Fruit fly (Drosophila melanogaster) whole organism, embryonic: Measurements from ENCODE around the gene CG43251.

Experiments
- Adf1 ChIP-seq: fragments of 200-800 bp; sonication (Bioruptor generic); IDR thresholded peaks from 2 replicates; pipeline ENCODE4 v1.3.6; 2022; ENCODE audit warnings: missing biosample characterization, missing genetic modification characterization
- Bdp1 ChIP-seq: fragments of 200-800 bp; sonication (Bioruptor generic); optimal IDR thresholded peaks from 3 replicates; lab custom pipeline; 2016; ENCODE audit warnings: missing biosample characterization, missing genetic modification characterization
- BtbVII ChIP-seq: fragments of 200-800 bp; sonication (Bioruptor generic); optimal IDR thresholded peaks from 3 replicates; lab custom pipeline; 2017; ENCODE audit warnings: missing biosample characterization, mild to moderate bottlenecking, missing genetic modification characterization
- CG11696 ChIP-seq: fragments of 200-800 bp; sonication (Bioruptor generic); IDR thresholded peaks from 2 replicates; pipeline ENCODE4 v1.3.6; 2022; ENCODE audit warnings: missing biosample characterization, missing genetic modification characterization
- CG12942 ChIP-seq: fragments of 200-800 bp; sonication (Bioruptor generic); optimal IDR thresholded peaks from 3 replicates; lab custom pipeline; 2016; ENCODE audit warnings: missing biosample characterization, missing genetic modification characterization
- CG1529 ChIP-seq: fragments of 200-800 bp; sonication (Bioruptor generic); optimal IDR thresholded peaks from 3 replicates; lab custom pipeline; 2018; ENCODE audit warnings: missing biosample characterization, missing genetic modification characterization
- CG17186 ChIP-seq: fragments of 200-800 bp; sonication (Bioruptor generic); optimal IDR thresholded peaks from 3 replicates; lab custom pipeline; 2017; ENCODE audit warnings: missing biosample characterization, missing genetic modification reagents, missing genetic modification characterization
- CG17359 ChIP-seq: fragments of 200-800 bp; sonication (Bioruptor generic); optimal IDR thresholded peaks from 3 replicates; lab custom pipeline; 2018; ENCODE audit warnings: missing biosample characterization, mild to moderate bottlenecking, missing genetic modification characterization, moderate library complexity
- CG17912 ChIP-seq: fragments of 200-800 bp; sonication (Bioruptor generic); optimal IDR thresholded peaks from 2 replicates; lab custom pipeline; 2018; ENCODE audit warnings: missing biosample characterization, mild to moderate bottlenecking, missing genetic modification characterization
- CG3407 ChIP-seq: fragments of 200-800 bp; sonication (Bioruptor generic); optimal IDR thresholded peaks from 2 replicates; lab custom pipeline; 2018; ENCODE audit warnings: missing biosample characterization, mild to moderate bottlenecking, missing genetic modification characterization
- CG4424 ChIP-seq: fragments of 200-800 bp; sonication (Bioruptor generic); optimal IDR thresholded peaks from 3 replicates; lab custom pipeline; 2016; ENCODE audit warnings: missing biosample characterization, missing genetic modification characterization
- CG6791 ChIP-seq: fragments of 200-800 bp; sonication (Bioruptor generic); IDR thresholded peaks from 3 replicates; pipeline ENCODE4 v1.3.6; 2022; ENCODE audit warnings: missing biosample characterization, missing genetic modification characterization; ENCODE audit not compliant: partially characterized antibody
- CG7928 ChIP-seq: fragments of 200-800 bp; sonication (Bioruptor generic); optimal IDR thresholded peaks from 2 replicates; lab custom pipeline; 2017; ENCODE audit warnings: missing biosample characterization, mild to moderate bottlenecking, missing genetic modification characterization
- Dip2 ChIP-seq: fragments of 200-800 bp; sonication (Bioruptor generic); IDR thresholded peaks from 2 replicates; pipeline ENCODE4 v1.3.6; 2022; ENCODE audit warnings: missing biosample characterization, missing genetic modification characterization
- Doc3 ChIP-seq: fragments of 200-800 bp; sonication (Bioruptor generic); IDR thresholded peaks from 3 replicates; pipeline ENCODE4 v1.3.6; 2022; ENCODE audit warnings: missing biosample characterization, missing genetic modification characterization; ENCODE audit not compliant: partially characterized antibody
- Fer1 ChIP-seq: fragments of 200-800 bp; sonication (Bioruptor generic); optimal IDR thresholded peaks from 2 replicates; lab custom pipeline; 2017; ENCODE audit warnings: missing biosample characterization, mild to moderate bottlenecking, missing genetic modification characterization
- H2.0 ChIP-seq: fragments of 200-800 bp; sonication (Bioruptor generic); IDR thresholded peaks from 2 replicates; pipeline ENCODE4 v1.3.6; 2022; ENCODE audit warnings: missing biosample characterization, missing genetic modification characterization
- HLH3B ChIP-seq: fragments of 200-800 bp; sonication (Bioruptor generic); IDR thresholded peaks from 2 replicates; pipeline ENCODE4 v1.3.6; 2022; ENCODE audit warnings: missing biosample characterization, missing genetic modification characterization
- HLH54F ChIP-seq: fragments of 200-800 bp; sonication (Bioruptor generic); optimal IDR thresholded peaks from 3 replicates; lab custom pipeline; 2016; ENCODE audit warnings: missing biosample characterization, missing genetic modification characterization
- Jarid2 ChIP-seq: fragments of 200-800 bp; sonication (Bioruptor generic); optimal IDR thresholded peaks from 3 replicates; lab custom pipeline; 2017; ENCODE audit warnings: mild to moderate bottlenecking, missing biosample characterization, missing genetic modification reagents, missing genetic modification characterization
- Lhr ChIP-seq: fragments of 200-800 bp; sonication (Bioruptor generic); optimal IDR thresholded peaks from 3 replicates; lab custom pipeline; 2017; ENCODE audit warnings: mild to moderate bottlenecking, missing biosample characterization, missing genetic modification reagents, missing genetic modification characterization
- Meics ChIP-seq: fragments of 200-800 bp; sonication (Bioruptor generic); optimal IDR thresholded peaks from 2 replicates; lab custom pipeline; 2017; ENCODE audit warnings: missing biosample characterization, mild to moderate bottlenecking, missing genetic modification characterization
- NFAT ChIP-seq: fragments of 200-800 bp; sonication (Bioruptor generic); IDR thresholded peaks from 2 replicates; pipeline ENCODE4 v1.3.6; 2022; ENCODE audit warnings: missing biosample characterization, missing genetic modification characterization
- Nf-YB ChIP-seq: fragments of 200-800 bp; sonication (Bioruptor generic); optimal IDR thresholded peaks from 3 replicates; lab custom pipeline; 2019; ENCODE audit warnings: missing biosample characterization, mild to moderate bottlenecking, missing genetic modification characterization, moderate library complexity
- Optix ChIP-seq: fragments of 200-800 bp; sonication (Bioruptor generic); IDR thresholded peaks from 3 replicates; pipeline ENCODE4 v1.3.6; 2022; ENCODE audit warnings: missing biosample characterization, missing genetic modification characterization
- Ravus ChIP-seq: fragments of 200-800 bp; sonication (Bioruptor generic); IDR thresholded peaks from 2 replicates; pipeline ENCODE4 v1.3.6; 2022; ENCODE audit warnings: missing biosample characterization, missing genetic modification characterization
- Sox102F ChIP-seq: fragments of 200-800 bp; sonication (Bioruptor generic); optimal IDR thresholded peaks from 2 replicates; lab custom pipeline; 2018; ENCODE audit warnings: missing biosample characterization, mild to moderate bottlenecking, missing genetic modification characterization, moderate library complexity
- al ChIP-seq: fragments of 200-800 bp; sonication (Bioruptor generic); IDR thresholded peaks from 2 replicates; pipeline ENCODE4 v1.3.6; 2022; ENCODE audit warnings: missing biosample characterization, missing genetic modification characterization
- bbx ChIP-seq: fragments of 200-800 bp; sonication (Bioruptor generic); IDR thresholded peaks from 2 replicates; pipeline ENCODE4 v1.3.6; 2022; ENCODE audit warnings: missing biosample characterization, missing genetic modification characterization; ENCODE audit not compliant: partially characterized antibody
- bcd ChIP-seq: fragments of 200-800 bp; sonication (Bioruptor generic); optimal IDR thresholded peaks from 2 replicates; lab custom pipeline; 2017; ENCODE audit warnings: missing biosample characterization, mild to moderate bottlenecking, missing genetic modification characterization
- disco-r ChIP-seq: fragments of 200-800 bp; sonication (Bioruptor generic); optimal IDR thresholded peaks from 2 replicates; lab custom pipeline; 2016; ENCODE audit warnings: missing biosample characterization, missing genetic modification characterization
- gcm2 ChIP-seq: fragments of 200-800 bp; sonication (Bioruptor generic); optimal IDR thresholded peaks from 2 replicates; lab custom pipeline; 2016; ENCODE audit warnings: missing biosample characterization, missing genetic modification characterization
- grau ChIP-seq: fragments of 200-800 bp; optimal IDR thresholded peaks from 3 replicates; lab custom pipeline; 2019; ENCODE audit warnings: missing biosample characterization, mild to moderate bottlenecking, missing genetic modification characterization, moderate library complexity
- gsb ChIP-seq: fragments of 200-800 bp; sonication (Bioruptor generic); IDR thresholded peaks from 2 replicates; pipeline ENCODE4 v1.3.6; 2022; ENCODE audit warnings: missing biosample characterization, missing genetic modification characterization
- jing ChIP-seq: fragments of 200-800 bp; sonication (Bioruptor generic); optimal IDR thresholded peaks from 2 replicates; lab custom pipeline; 2018; ENCODE audit warnings: missing biosample characterization, mild to moderate bottlenecking, missing genetic modification characterization
- kay ChIP-seq: fragments of 200-800 bp; sonication (Bioruptor generic); optimal IDR thresholded peaks from 2 replicates; lab custom pipeline; 2016; ENCODE audit warnings: missing biosample characterization, missing genetic modification characterization
- maf-S ChIP-seq: fragments of 200-800 bp; sonication (Bioruptor generic); optimal IDR thresholded peaks from 2 replicates; lab custom pipeline; 2016; ENCODE audit warnings: missing biosample characterization, missing genetic modification characterization
- nau ChIP-seq: fragments of 200-800 bp; sonication (Bioruptor generic); optimal IDR thresholded peaks from 3 replicates; lab custom pipeline; 2017; ENCODE audit warnings: missing biosample characterization, mild to moderate bottlenecking, missing genetic modification characterization, missing genetic modification reagents
- pb ChIP-seq: fragments of 200-800 bp; sonication (Bioruptor generic); optimal IDR thresholded peaks from 3 replicates; lab custom pipeline; 2016; ENCODE audit warnings: missing biosample characterization, missing genetic modification characterization
- ranshi ChIP-seq: fragments of 200-800 bp; sonication (Bioruptor generic); IDR thresholded peaks from 2 replicates; pipeline ENCODE4 v1.3.6; 2022; ENCODE audit warnings: missing biosample characterization, missing genetic modification characterization
- ro ChIP-seq: fragments of 200-800 bp; sonication (Bioruptor generic); IDR thresholded peaks from 2 replicates; pipeline ENCODE4 v1.3.6; 2022; ENCODE audit warnings: missing biosample characterization, missing genetic modification characterization
- scrt ChIP-seq: fragments of 200-800 bp; sonication (Bioruptor generic); optimal IDR thresholded peaks from 2 replicates; lab custom pipeline; 2018; ENCODE audit warnings: missing biosample characterization, mild to moderate bottlenecking, missing genetic modification characterization, moderate library complexity
- sd ChIP-seq: fragments of 200-800 bp; sonication (Bioruptor generic); optimal IDR thresholded peaks from 3 replicates; lab custom pipeline; 2018; ENCODE audit warnings: missing biosample characterization, mild to moderate bottlenecking, missing genetic modification characterization, moderate library complexity
- slbo ChIP-seq: fragments of 200-800 bp; sonication (Bioruptor generic); IDR thresholded peaks from 2 replicates; pipeline ENCODE4 v1.3.6; 2022; ENCODE audit warnings: missing biosample characterization, missing genetic modification characterization
- tap ChIP-seq: fragments of 200-800 bp; optimal IDR thresholded peaks from 3 replicates; lab custom pipeline; 2019; ENCODE audit warnings: missing biosample characterization, mild to moderate bottlenecking, missing genetic modification characterization, moderate library complexity
- tll ChIP-seq, 2 experiments: fragments of 200-800 bp in 1 of 2; fragments of >200 bp in 1 of 2; sonication (Bioruptor generic) in 1 of 2; optimal IDR thresholded peaks; 2 replicates each; lab custom pipeline; 2017 to 2019; ENCODE audit warnings: missing biosample characterization in 2 of 2, missing genetic modification characterization in 2 of 2, mild to moderate bottlenecking in 1 of 2, moderate library complexity in 1 of 2
- ttk ChIP-seq: fragments of 200-800 bp; sonication (Bioruptor generic); IDR thresholded peaks from 2 replicates; pipeline ENCODE4 v2.1.2; 2022; ENCODE audit warnings: missing biosample characterization, missing genetic modification characterization
- wdn ChIP-seq: fragments of 200-800 bp; sonication (Bioruptor generic); IDR thresholded peaks from 2 replicates; pipeline ENCODE4 v1.3.6; 2022; ENCODE audit warnings: missing biosample characterization, missing genetic modification characterization
- yki ChIP-seq: fragments of >200 bp; optimal IDR thresholded peaks from 3 replicates; lab custom pipeline; 2018
- zen2 ChIP-seq: fragments of 200-800 bp; sonication (Bioruptor generic); IDR thresholded peaks from 3 replicates; pipeline ENCODE4 v1.3.6; 2022; ENCODE audit warnings: missing biosample characterization, missing genetic modification characterization; ENCODE audit not compliant: partially characterized antibody
- zf30C ChIP-seq: fragments of 200-800 bp; sonication (Bioruptor generic); optimal IDR thresholded peaks from 3 replicates; lab custom pipeline; 2018; ENCODE audit warnings: missing biosample characterization, mild to moderate bottlenecking, missing genetic modification characterization

CG43251 gene

dm6 chr3L:20785742-20786427 is 27.2 kb downstream of the CG43251 start, which contains the start of gene Pcif1 (continued):
- 0 out of 2 replicates have a peak, but pooled peaks have one; percentile 18 for TF ChIP-seq al (GFP tag; lab: Robert Waterston, UW)
- no peak for TF ChIP-seq Fer1 (GFP tag; lab: Kevin White, UChicago)
- no peak for TF ChIP-seq Optix (GFP tag; lab: Robert Waterston, UW)
- TF ChIP-seq CG17186 (GFP tag; lab: Kevin White, UChicago) = peak; percentile 72
- TF ChIP-seq Ravus (GFP tag; lab: Robert Waterston, UW) = no peak
- no peak for TF ChIP-seq nau (GFP tag; lab: Kevin White, UChicago)
- no peak for TF ChIP-seq zf30C (GFP tag; lab: Kevin White, UChicago)
- peak; percentile 26 for TF ChIP-seq grau (tag; lab: Kevin White, UChicago)
- TF ChIP-seq Adf1 (GFP tag; lab: Robert Waterston, UW) = peak; percentile 15; the same call in 1 of the 2 replicates
- no peak for TF ChIP-seq disco-r (GFP tag; lab: Kevin White, UChicago)
- TF ChIP-seq H2.0 = no peak
- no peak for TF ChIP-seq Bdp1
- peak; percentile 19; the same call in 1 of the 2 replicates for TF ChIP-seq NFAT
- TF ChIP-seq CG3407 (GFP tag; lab: Kevin White, UChicago) = no peak
- TF ChIP-seq Jarid2 (GFP tag; lab: Kevin White, UChicago) = peak; percentile 10
- TF ChIP-seq Doc3 (GFP tag; lab: Robert Waterston, UW) = peak; percentile 98
- TF ChIP-seq kay (GFP tag; lab: Kevin White, UChicago) = no peak
- TF ChIP-seq slbo (GFP tag; lab: Robert Waterston, UW) = peak; percentile 56
- TF ChIP-seq zen2 (GFP tag; lab: Robert Waterston, UW) = peak; percentile 99
- no peak for TF ChIP-seq bcd (GFP tag; lab: Kevin White, UChicago)
- no peak for TF ChIP-seq HLH3B (GFP tag; lab: Robert Waterston, UW)
- TF ChIP-seq ranshi (GFP tag; lab: Robert Waterston, UW) = no peak
- no peak for TF ChIP-seq CG17912
- TF ChIP-seq maf-S = no peak
- TF ChIP-seq gsb = no peak
- TF ChIP-seq Meics (GFP tag; lab: Kevin White, UChicago) = no peak
- no peak for TF ChIP-seq CG7928
- TF ChIP-seq Nf-YB = peak; percentile 1
- TF ChIP-seq sd (tag; lab: Kevin White, UChicago) = no peak
- TF ChIP-seq wdn (GFP tag; lab: Robert Waterston, UW) = no peak
- no peak for TF ChIP-seq gcm2 (GFP tag; lab: Kevin White, UChicago)
- no peak for TF ChIP-seq yki (lab: Kevin White, UChicago)
- TF ChIP-seq Lhr (GFP tag; lab: Kevin White, UChicago) = peak; percentile 25
- no peak for TF ChIP-seq CG1529
- no peak for TF ChIP-seq tap (tag; lab: Kevin White, UChicago)
- TF ChIP-seq CG6791 (GFP tag; lab: Robert Waterston, UW) = peak; percentile 100
- TF ChIP-seq CG4424 (GFP tag; lab: Kevin White, UChicago) = peak; percentile 26
- TF ChIP-seq ttk (GFP tag; lab: Robert Waterston, UW) = no peak
- TF ChIP-seq pb (GFP tag; lab: Kevin White, UChicago) = no peak
- no peak for TF ChIP-seq CG12942 (GFP tag; lab: Kevin White, UChicago)
- no peak for TF ChIP-seq BtbVII (GFP tag; lab: Kevin White, UChicago)
- TF ChIP-seq HLH54F (GFP tag; lab: Kevin White, UChicago) = no peak
- TF ChIP-seq scrt = no peak
- TF ChIP-seq Dip2 = no peak
- TF ChIP-seq ro (GFP tag; lab: Robert Waterston, UW) = no peak
- TF ChIP-seq CG17359 = no peak
- TF ChIP-seq jing (GFP tag; lab: Kevin White, UChicago) = no peak
- no peak for TF ChIP-seq tll (GFP tag; optimal IDR thresholded peaks at IDR 0.05; lab: Kevin White, UChicago)
- TF ChIP-seq Sox102F = no peak
- TF ChIP-seq CG11696 (GFP tag; lab: Robert Waterston, UW) = no peak
- peak; percentile 100 for TF ChIP-seq bbx (GFP tag; lab: Robert Waterston, UW)
